Worm (Caenorhabditis elegans) whole organism, L4/young adult: Measurements from ENCODE around the gene rgs-7.

Experiments
- W03F9.2 ChIP-seq: fragments of 150-350 bp; optimal IDR thresholded peaks from 2 replicates; lab custom pipeline; 2014; ENCODE audit warnings: missing biosample characterization, missing genetic modification characterization
- dao-5 ChIP-seq: sonication (generic microtip); optimal IDR thresholded peaks from 2 replicates; lab custom pipeline; 2016; ENCODE audit warnings: missing genotype, missing genetic modification characterization, moderate library complexity, missing compliant biosample characterization
- him-1 ChIP-seq: sonication (generic microtip); optimal IDR thresholded peaks from 2 replicates; lab custom pipeline; 2016; ENCODE audit warnings: missing genotype, missing genetic modification reagents, missing genetic modification characterization, missing compliant biosample characterization

ce11 chrX:3599860-3600259 is 57.5 kb downstream of the rgs-7 start:
- TF ChIP-seq him-1 (no peak), W03F9.2 (tag; lab: Kevin White, UChicago) (no peak), dao-5 (tag; lab: Kevin White, UChicago) (no peak)
